Fruit fly (Drosophila melanogaster) whole organism, embryonic: ENCODE measurements around the gene Alg7.
A peak's percentile ranks its signal among the peaks of the same experiment; 100 is the strongest.

Experiments used
- ATbp ChIP-seq: fragments of 200-800 bp; sonication (Bioruptor generic); optimal IDR thresholded peaks from 2 replicates; lab custom pipeline; 2017; ENCODE audit warnings: missing biosample characterization, mild to moderate bottlenecking, missing genetic modification characterization, missing genetic modification reagents
- CG10209 ChIP-seq: fragments of 200-800 bp; sonication (Bioruptor generic); optimal IDR thresholded peaks from 3 replicates; lab custom pipeline; 2017; ENCODE audit warnings: missing biosample characterization, mild to moderate bottlenecking, missing genetic modification characterization, missing genetic modification reagents
- CG11085 ChIP-seq: fragments of 200-800 bp; sonication (Bioruptor generic); IDR thresholded peaks from 2 replicates; pipeline ENCODE4 v1.3.6; 2022; ENCODE audit warnings: missing biosample characterization, missing genetic modification characterization
- CG11456 ChIP-seq: fragments of 200-800 bp; sonication (Bioruptor generic); IDR thresholded peaks from 3 replicates; pipeline ENCODE4 v1.3.6; 2022; ENCODE audit warnings: missing biosample characterization, missing genetic modification characterization
- CG11723 ChIP-seq: fragments of 200-800 bp; sonication (Bioruptor generic); optimal IDR thresholded peaks from 2 replicates; lab custom pipeline; 2017; ENCODE audit warnings: missing biosample characterization, mild to moderate bottlenecking, missing genetic modification characterization
- CG15601 ChIP-seq: fragments of 200-800 bp; sonication (Bioruptor generic); optimal IDR thresholded peaks from 3 replicates; lab custom pipeline; 2019; ENCODE audit warnings: missing biosample characterization, mild to moderate bottlenecking, missing genetic modification characterization, moderate library complexity
- CG16815 ChIP-seq: fragments of 200-800 bp; sonication (Bioruptor generic); optimal IDR thresholded peaks from 3 replicates; lab custom pipeline; 2017; ENCODE audit warnings: missing biosample characterization, mild to moderate bottlenecking, missing genetic modification characterization
- CG16863 ChIP-seq: fragments of 200-800 bp; sonication (Bioruptor generic); optimal IDR thresholded peaks from 3 replicates; lab custom pipeline; 2016; ENCODE audit warnings: missing biosample characterization, missing genetic modification characterization
- CG17328 ChIP-seq: fragments of 200-800 bp; sonication (Bioruptor generic); IDR thresholded peaks from 2 replicates; pipeline ENCODE4 v1.3.6; 2022; ENCODE audit warnings: missing biosample characterization, missing genetic modification characterization
- CG2120 ChIP-seq: fragments of 200-800 bp; sonication (Bioruptor generic); optimal IDR thresholded peaks from 3 replicates; lab custom pipeline; 2016; ENCODE audit warnings: missing biosample characterization, missing genetic modification characterization
- CG33213 ChIP-seq: fragments of 200-800 bp; sonication (Bioruptor generic); optimal IDR thresholded peaks from 3 replicates; lab custom pipeline; 2016; ENCODE audit warnings: missing biosample characterization, missing genetic modification characterization
- CG3726 ChIP-seq: fragments of 200-800 bp; sonication (Bioruptor generic); IDR thresholded peaks from 3 replicates; pipeline ENCODE4, ENCODE4 v1.3.6; 2022; ENCODE audit warnings: missing biosample characterization, missing genetic modification characterization
- CG3838 ChIP-seq: fragments of 200-800 bp; sonication (Bioruptor generic); optimal IDR thresholded peaks from 3 replicates; lab custom pipeline; 2016; ENCODE audit warnings: missing biosample characterization, missing genetic modification characterization
- CG4282 ChIP-seq: fragments of 200-800 bp; sonication (Bioruptor generic); optimal IDR thresholded peaks from 2 replicates; lab custom pipeline; 2016; ENCODE audit warnings: missing biosample characterization, missing genetic modification characterization
- CG5245 ChIP-seq: fragments of 200-800 bp; sonication (Bioruptor generic); optimal IDR thresholded peaks from 3 replicates; lab custom pipeline; 2016; ENCODE audit warnings: missing biosample characterization, missing genetic modification characterization
- CG6689 ChIP-seq: fragments of 200-800 bp; sonication (Bioruptor generic); IDR thresholded peaks from 2 replicates; pipeline ENCODE4 v1.3.6; 2022; ENCODE audit warnings: missing biosample characterization, missing genetic modification characterization
- CG6765 ChIP-seq: fragments of 200-800 bp; sonication (Bioruptor generic); optimal IDR thresholded peaks from 3 replicates; lab custom pipeline; 2017; ENCODE audit warnings: missing biosample characterization, mild to moderate bottlenecking, missing genetic modification characterization
- CG7357 ChIP-seq: fragments of 200-800 bp; sonication (Bioruptor generic); IDR thresholded peaks from 3 replicates; pipeline ENCODE4 v1.3.6; 2022; ENCODE audit warnings: missing biosample characterization, missing genetic modification characterization
- CG9797 ChIP-seq: fragments of 200-800 bp; sonication (Bioruptor generic); optimal IDR thresholded peaks from 3 replicates; lab custom pipeline; 2018; ENCODE audit warnings: missing biosample characterization, mild to moderate bottlenecking, missing genetic modification characterization
- D19A ChIP-seq: fragments of 200-800 bp; optimal IDR thresholded peaks from 3 replicates; lab custom pipeline; 2019; ENCODE audit warnings: missing biosample characterization, mild to moderate bottlenecking, missing genetic modification characterization, moderate library complexity
- H2.0 ChIP-seq: fragments of 200-800 bp; sonication (Bioruptor generic); IDR thresholded peaks from 2 replicates; pipeline ENCODE4 v1.3.6; 2022; ENCODE audit warnings: missing biosample characterization, missing genetic modification characterization
- Hand ChIP-seq: fragments of 200-800 bp; sonication (Bioruptor generic); optimal IDR thresholded peaks from 2 replicates; lab custom pipeline; 2017; ENCODE audit warnings: mild to moderate bottlenecking, missing biosample characterization, missing genetic modification reagents, missing genetic modification characterization
- Oaz ChIP-seq: fragments of 200-800 bp; sonication (Bioruptor generic); IDR thresholded peaks from 2 replicates; pipeline ENCODE4 v1.3.6; 2022; ENCODE audit warnings: missing biosample characterization, missing genetic modification characterization
- ac ChIP-seq: fragments of 200-800 bp; sonication (Bioruptor generic); optimal IDR thresholded peaks from 3 replicates; lab custom pipeline; 2017; ENCODE audit warnings: missing biosample characterization, mild to moderate bottlenecking, missing genetic modification characterization
- al ChIP-seq: fragments of 200-800 bp; sonication (Bioruptor generic); IDR thresholded peaks from 2 replicates; pipeline ENCODE4 v1.3.6; 2022; ENCODE audit warnings: missing biosample characterization, missing genetic modification characterization
- br ChIP-seq: fragments of >200 bp; optimal IDR thresholded peaks from 2 replicates; lab custom pipeline; 2017
- caup ChIP-seq: fragments of 200-800 bp; sonication (Bioruptor generic); optimal IDR thresholded peaks from 3 replicates; lab custom pipeline; 2017; ENCODE audit warnings: missing biosample characterization, mild to moderate bottlenecking, missing genetic modification characterization, moderate library complexity; ENCODE audit not compliant: severe bottlenecking
- cg ChIP-seq: fragments of 200-800 bp; sonication (Bioruptor generic); optimal IDR thresholded peaks from 3 replicates; lab custom pipeline; 2019; ENCODE audit warnings: missing biosample characterization, mild to moderate bottlenecking, missing genetic modification characterization, moderate library complexity
- ci ChIP-seq: fragments of 200-800 bp; sonication (Bioruptor generic); IDR thresholded peaks from 3 replicates; pipeline ENCODE4 v1.3.6; 2022; ENCODE audit warnings: missing biosample characterization, missing genetic modification characterization
- crc ChIP-seq: fragments of 200-800 bp; sonication (Bioruptor generic); optimal IDR thresholded peaks from 2 replicates; lab custom pipeline; 2016; ENCODE audit warnings: missing biosample characterization, missing genetic modification characterization
- da ChIP-seq: fragments of 200-800 bp; sonication (Bioruptor generic); optimal IDR thresholded peaks from 2 replicates; lab custom pipeline; 2016; ENCODE audit warnings: missing biosample characterization, missing genetic modification characterization
- exex ChIP-seq: fragments of 200-800 bp; sonication (Bioruptor generic); optimal IDR thresholded peaks from 4 replicates; lab custom pipeline; 2018; ENCODE audit warnings: missing biosample characterization, mild to moderate bottlenecking, missing genetic modification characterization, moderate library complexity
- eyg ChIP-seq: fragments of 200-800 bp; sonication (Bioruptor generic); optimal IDR thresholded peaks from 3 replicates; lab custom pipeline; 2016; ENCODE audit warnings: missing biosample characterization, missing genetic modification characterization
- fd3F ChIP-seq: fragments of 200-800 bp; sonication (Bioruptor generic); optimal IDR thresholded peaks from 2 replicates; lab custom pipeline; 2018; ENCODE audit warnings: missing biosample characterization, mild to moderate bottlenecking, missing genetic modification characterization, moderate library complexity
- gsb-n ChIP-seq: fragments of 200-800 bp; sonication (Bioruptor generic); optimal IDR thresholded peaks from 3 replicates; lab custom pipeline; 2018; ENCODE audit warnings: missing biosample characterization, mild to moderate bottlenecking, missing genetic modification characterization
- kay ChIP-seq: fragments of 200-800 bp; sonication (Bioruptor generic); optimal IDR thresholded peaks from 2 replicates; lab custom pipeline; 2016; ENCODE audit warnings: missing biosample characterization, missing genetic modification characterization
- klu ChIP-seq: fragments of 200-800 bp; sonication (Bioruptor generic); IDR thresholded peaks from 2 replicates; pipeline ENCODE4 v1.3.6; 2022; ENCODE audit warnings: missing biosample characterization, missing genetic modification characterization
- lilli ChIP-seq: fragments of 200-800 bp; sonication (Bioruptor generic); optimal IDR thresholded peaks from 3 replicates; lab custom pipeline; 2016; ENCODE audit warnings: missing biosample characterization, missing genetic modification characterization
- lmd ChIP-seq: fragments of 200-800 bp; sonication (Bioruptor generic); IDR thresholded peaks from 2 replicates; pipeline ENCODE4 v1.3.6; 2022; ENCODE audit warnings: missing biosample characterization, missing genetic modification characterization
- lola ChIP-seq, 3 experiments: fragments of >200 bp in 2 of 3; fragments of 200-800 bp in 1 of 3; sonication (Bioruptor generic) in 1 of 3; optimal IDR thresholded peaks; 2 replicates each; lab custom pipeline; 2017 to 2019; ENCODE audit warnings: missing biosample characterization in 3 of 3, missing genetic modification characterization in 3 of 3, mild to moderate bottlenecking in 1 of 3, moderate library complexity in 1 of 3
- odd ChIP-seq: fragments of 200-800 bp; sonication (Bioruptor generic); optimal IDR thresholded peaks from 2 replicates; lab custom pipeline; 2017; ENCODE audit warnings: missing biosample characterization, mild to moderate bottlenecking, missing genetic modification characterization
- pum ChIP-seq: fragments of 200-800 bp; sonication (Bioruptor generic); optimal IDR thresholded peaks from 2 replicates; lab custom pipeline; 2016; ENCODE audit warnings: missing biosample characterization, missing genetic modification characterization
- ranshi ChIP-seq: fragments of 200-800 bp; sonication (Bioruptor generic); IDR thresholded peaks from 2 replicates; pipeline ENCODE4 v1.3.6; 2022; ENCODE audit warnings: missing biosample characterization, missing genetic modification characterization
- sima ChIP-seq: fragments of 200-800 bp; sonication (Bioruptor generic); optimal IDR thresholded peaks from 2 replicates; lab custom pipeline; 2016; ENCODE audit warnings: missing biosample characterization, missing genetic modification characterization
- slp2 ChIP-seq: fragments of 200-800 bp; sonication (Bioruptor generic); optimal IDR thresholded peaks from 2 replicates; lab custom pipeline; 2016; ENCODE audit warnings: missing biosample characterization, missing genetic modification characterization
- tin ChIP-seq: fragments of 200-800 bp; sonication (Bioruptor generic); optimal IDR thresholded peaks from 3 replicates; lab custom pipeline; 2016; ENCODE audit warnings: missing biosample characterization, missing genetic modification characterization
- tll ChIP-seq, 2 experiments: fragments of 200-800 bp in 1 of 2; fragments of >200 bp in 1 of 2; sonication (Bioruptor generic) in 1 of 2; optimal IDR thresholded peaks; 2 replicates each; lab custom pipeline; 2017 to 2019; ENCODE audit warnings: missing biosample characterization in 2 of 2, missing genetic modification characterization in 2 of 2, mild to moderate bottlenecking in 1 of 2, moderate library complexity in 1 of 2
- wor ChIP-seq: fragments of 200-800 bp; sonication (Bioruptor generic); IDR thresholded peaks from 2 replicates; pipeline ENCODE4 v1.3.6; 2022; ENCODE audit warnings: missing biosample characterization, missing genetic modification characterization
- z ChIP-seq: fragments of 200-800 bp; sonication (Bioruptor generic); IDR thresholded peaks from 3 replicates; pipeline ENCODE4 v1.3.6; 2022; ENCODE audit warnings: missing biosample characterization, missing genetic modification characterization
- zen2 ChIP-seq: fragments of 200-800 bp; sonication (Bioruptor generic); IDR thresholded peaks from 3 replicates; pipeline ENCODE4 v1.3.6; 2022; ENCODE audit warnings: missing biosample characterization, missing genetic modification characterization; ENCODE audit not compliant: partially characterized antibody

Alg7 gene

dm6 chr2L:13145035-13145683, 33.9 kb upstream of the Alg7 start (continued):
- TF ChIP-seq odd (GFP tag; lab: Kevin White, UChicago) (peak; percentile 64), CG4282 (peak; percentile 14), CG11085 (GFP tag; lab: Robert Waterston, UW) (peak; percentile 78), tin (GFP tag; lab: Kevin White, UChicago) (peak; percentile 58), H2.0 (GFP tag; lab: Robert Waterston, UW) (peak; percentile 67), Hand (GFP tag; lab: Kevin White, UChicago) (peak; percentile 49), ranshi (peak; percentile 82), Oaz (GFP tag; lab: Robert Waterston, UW) (peak; percentile 55; the same call in 1 of the 2 replicates), ATbp (GFP tag; lab: Kevin White, UChicago) (peak; percentile 10), cg (GFP tag; lab: Kevin White, UChicago) (no peak), CG7357 (GFP tag; lab: Robert Waterston, UW) (peak; percentile 72), eyg (GFP tag; lab: Kevin White, UChicago) (peak; percentile 77), pum (GFP tag; lab: Kevin White, UChicago) (peak; percentile 69), caup (GFP tag; lab: Kevin White, UChicago) (peak; percentile 78), crc (GFP tag; lab: Kevin White, UChicago) (peak; percentile 47), CG16815 (peak; percentile 29), z (GFP tag; lab: Robert Waterston, UW) (no peak), CG3838 (no peak), exex (peak; percentile 35), kay (GFP tag; lab: Kevin White, UChicago) (peak; percentile 46), CG15601 (tag; lab: Kevin White, UChicago) (peak; percentile 8), CG2120 (GFP tag; lab: Kevin White, UChicago) (peak; percentile 91), CG5245 (GFP tag; lab: Kevin White, UChicago) (peak; percentile 42), tll (GFP tag; optimal IDR thresholded peaks at IDR 0.05; lab: Kevin White, UChicago) (no peak), gsb-n (tag; lab: Kevin White, UChicago) (peak; percentile 0), fd3F (GFP tag; lab: Kevin White, UChicago) (peak; percentile 84), CG17328 (GFP tag; lab: Robert Waterston, UW) (peak; percentile 38; the same call in 1 of the 2 replicates), CG9797 (GFP tag; lab: Kevin White, UChicago) (no peak), lola (GFP tag; optimal IDR thresholded peaks at IDR 0.05; lab: Kevin White, UChicago) (no peak), CG11723 (peak; percentile 35), slp2 (GFP tag; lab: Kevin White, UChicago) (peak; percentile 46), D19A (tag; lab: Kevin White, UChicago) (peak; percentile 82), CG6765 (GFP tag; lab: Kevin White, UChicago) (peak; percentile 74), CG11456 (GFP tag; lab: Robert Waterston, UW) (peak; percentile 81), CG16863 (GFP tag; lab: Kevin White, UChicago) (peak; percentile 38), CG6689 (GFP tag; lab: Robert Waterston, UW) (peak; percentile 74), CG3726 (GFP tag; lab: Robert Waterston, UW) (0 out of 3 replicates have a peak, but pooled peaks have one; percentile 40), al (GFP tag; lab: Robert Waterston, UW) (peak; percentile 88), br (no peak), klu (GFP tag; lab: Robert Waterston, UW) (peak; percentile 63), lilli (GFP tag; lab: Kevin White, UChicago) (peak; percentile 83), zen2 (GFP tag; lab: Robert Waterston, UW) (no peak), CG33213 (GFP tag; lab: Kevin White, UChicago) (peak; percentile 54), da (GFP tag; lab: Kevin White, UChicago) (no peak), wor (0 out of 2 replicates have a peak, but pooled peaks have one; percentile 10), CG10209 (GFP tag; lab: Kevin White, UChicago) (peak; percentile 77), lmd (GFP tag; lab: Robert Waterston, UW) (peak; percentile 82; the same call in 1 of the 2 replicates), ac (GFP tag; lab: Kevin White, UChicago) (no peak), sima (GFP tag; lab: Kevin White, UChicago) (peak; percentile 23), ci (GFP tag; lab: Robert Waterston, UW) (peak; percentile 37; the same call in 1 of the 3 replicates)
